Fruit fly (Drosophila melanogaster) whole organism, embryonic: ENCODE data around the gene Chchd3.

Experiments
- Blimp-1 ChIP-seq: fragments of 200-800 bp; sonication (Bioruptor generic); optimal IDR thresholded peaks from 3 replicates; lab custom pipeline; 2018; ENCODE audit warnings: missing biosample characterization, missing genetic modification characterization, mild to moderate bottlenecking, moderate library complexity, missing genetic modification reagents
- CG10565 ChIP-seq: fragments of 200-800 bp; sonication (Bioruptor generic); optimal IDR thresholded peaks from 3 replicates; lab custom pipeline; 2016; ENCODE audit warnings: missing biosample characterization, mild to moderate bottlenecking, missing genetic modification characterization
- CG13123 ChIP-seq: fragments of 200-800 bp; sonication (Bioruptor generic); optimal IDR thresholded peaks from 2 replicates; lab custom pipeline; 2016; ENCODE audit warnings: missing biosample characterization, missing genetic modification characterization
- CG13287 ChIP-seq: fragments of 200-800 bp; sonication (Bioruptor generic); IDR thresholded peaks from 2 replicates; pipeline ENCODE4 v1.3.6; 2022; ENCODE audit warnings: missing biosample characterization, missing genetic modification characterization; ENCODE audit not compliant: partially characterized antibody
- CG13424 ChIP-seq: fragments of 200-800 bp; sonication (Bioruptor generic); optimal IDR thresholded peaks from 2 replicates; lab custom pipeline; 2019; ENCODE audit warnings: missing biosample characterization, mild to moderate bottlenecking, missing genetic modification characterization, moderate library complexity
- CG16863 ChIP-seq: fragments of 200-800 bp; sonication (Bioruptor generic); optimal IDR thresholded peaks from 3 replicates; lab custom pipeline; 2016; ENCODE audit warnings: missing biosample characterization, missing genetic modification characterization
- CG17612 ChIP-seq: fragments of 200-800 bp; sonication (Bioruptor generic); IDR thresholded peaks from 2 replicates; pipeline ENCODE4 v1.3.6; 2022; ENCODE audit warnings: missing biosample characterization, missing genetic modification characterization
- CG17829 ChIP-seq: fragments of 200-800 bp; optimal IDR thresholded peaks from 2 replicates; lab custom pipeline; 2019; ENCODE audit warnings: missing biosample characterization, mild to moderate bottlenecking, missing genetic modification characterization, moderate library complexity
- CG18262 ChIP-seq: fragments of 200-800 bp; optimal IDR thresholded peaks from 3 replicates; lab custom pipeline; 2019; ENCODE audit warnings: missing biosample characterization, mild to moderate bottlenecking, missing genetic modification characterization, moderate library complexity
- CG1832 ChIP-seq: fragments of 200-800 bp; sonication (Bioruptor generic); optimal IDR thresholded peaks from 2 replicates; lab custom pipeline; 2017; ENCODE audit warnings: missing biosample characterization, mild to moderate bottlenecking, missing genetic modification characterization, inconsistent platforms
- CG2202 ChIP-seq: fragments of 200-800 bp; sonication (Bioruptor generic); optimal IDR thresholded peaks from 2 replicates; lab custom pipeline; 2018; ENCODE audit warnings: missing biosample characterization, mild to moderate bottlenecking, missing genetic modification characterization
- CG32767 ChIP-seq: fragments of 200-800 bp; sonication (Bioruptor generic); IDR thresholded peaks from 2 replicates; pipeline ENCODE4 v1.3.6; 2022; ENCODE audit warnings: missing biosample characterization, missing genetic modification characterization
- CG32772 ChIP-seq: fragments of 200-800 bp; sonication (Bioruptor generic); IDR thresholded peaks from 2 replicates; pipeline ENCODE4 v1.3.6; 2022; ENCODE audit warnings: missing biosample characterization, missing genetic modification characterization
- CG3281 ChIP-seq: fragments of 200-800 bp; sonication (Bioruptor generic); optimal IDR thresholded peaks from 3 replicates; lab custom pipeline; 2017; ENCODE audit warnings: missing biosample characterization, mild to moderate bottlenecking, missing genetic modification characterization
- CG3407 ChIP-seq: fragments of 200-800 bp; sonication (Bioruptor generic); optimal IDR thresholded peaks from 2 replicates; lab custom pipeline; 2018; ENCODE audit warnings: missing biosample characterization, mild to moderate bottlenecking, missing genetic modification characterization
- CG34224 ChIP-seq: fragments of 200-800 bp; sonication (Bioruptor generic); IDR thresholded peaks from 3 replicates; pipeline ENCODE4 v1.3.6; 2022; ENCODE audit warnings: missing biosample characterization, missing genetic modification characterization; ENCODE audit not compliant: partially characterized antibody
- CG34422 ChIP-seq: fragments of 200-800 bp; sonication (Bioruptor generic); IDR thresholded peaks from 3 replicates; pipeline ENCODE4 v1.3.6; 2022; ENCODE audit warnings: missing biosample characterization, missing genetic modification characterization
- CG6254 ChIP-seq: fragments of 200-800 bp; sonication (Bioruptor generic); optimal IDR thresholded peaks from 3 replicates; lab custom pipeline; 2017; ENCODE audit warnings: mild to moderate bottlenecking, missing biosample characterization, missing genetic modification reagents, missing genetic modification characterization
- CG6683 ChIP-seq: fragments of 200-800 bp; sonication (Bioruptor generic); optimal IDR thresholded peaks from 2 replicates; lab custom pipeline; 2017; ENCODE audit warnings: missing biosample characterization, mild to moderate bottlenecking, missing genetic modification characterization, missing genetic modification reagents
- CG6765 ChIP-seq: fragments of 200-800 bp; sonication (Bioruptor generic); optimal IDR thresholded peaks from 3 replicates; lab custom pipeline; 2017; ENCODE audit warnings: missing biosample characterization, mild to moderate bottlenecking, missing genetic modification characterization
- CG7372 ChIP-seq: fragments of 200-800 bp; sonication (Bioruptor generic); IDR thresholded peaks from 2 replicates; pipeline ENCODE4 v1.3.6; 2022; ENCODE audit warnings: missing biosample characterization, missing genetic modification characterization
- CG7963 ChIP-seq: fragments of 200-800 bp; sonication (Bioruptor generic); IDR thresholded peaks from 3 replicates; pipeline ENCODE4 v1.3.6; 2022; ENCODE audit warnings: missing biosample characterization, missing genetic modification characterization; ENCODE audit not compliant: partially characterized antibody
- D ChIP-seq, 2 experiments: fragments of 200-800 bp in 1 of 2; fragments of >200 bp in 1 of 2; sonication (Bioruptor generic) in 1 of 2; optimal IDR thresholded peaks; 2 replicates in 1 of 2; 3 replicates in 1 of 2; lab custom pipeline; 2017; ENCODE audit warnings: mild to moderate bottlenecking in 1 of 2, missing biosample characterization in 1 of 2, missing genetic modification characterization in 1 of 2, missing genetic modification reagents in 1 of 2
- Dbx ChIP-seq: fragments of 200-800 bp; sonication (Bioruptor generic); IDR thresholded peaks from 3 replicates; pipeline ENCODE4 v1.3.6; 2022; ENCODE audit warnings: missing biosample characterization, missing genetic modification characterization
- E2f1 ChIP-seq: fragments of 200-800 bp; sonication (Bioruptor generic); IDR thresholded peaks from 2 replicates; pipeline ENCODE4 v1.3.6; 2022; ENCODE audit warnings: missing biosample characterization, missing genetic modification characterization
- Eip74EF ChIP-seq, 2 experiments: fragments of 200-800 bp in 1 of 2; fragments of >200 bp in 1 of 2; sonication (Bioruptor generic) in 1 of 2; optimal IDR thresholded peaks; 2 replicates each; lab custom pipeline; 2017 to 2019; ENCODE audit warnings: missing biosample characterization in 2 of 2, missing genetic modification characterization in 2 of 2, mild to moderate bottlenecking in 1 of 2, moderate library complexity in 1 of 2
- Ets97D ChIP-seq: fragments of 200-800 bp; sonication (Bioruptor generic); optimal IDR thresholded peaks from 3 replicates; lab custom pipeline; 2016; ENCODE audit warnings: missing biosample characterization, missing genetic modification characterization
- H2.0 ChIP-seq: fragments of 200-800 bp; sonication (Bioruptor generic); IDR thresholded peaks from 2 replicates; pipeline ENCODE4 v1.3.6; 2022; ENCODE audit warnings: missing biosample characterization, missing genetic modification characterization
- HLH3B ChIP-seq: fragments of 200-800 bp; sonication (Bioruptor generic); IDR thresholded peaks from 2 replicates; pipeline ENCODE4 v1.3.6; 2022; ENCODE audit warnings: missing biosample characterization, missing genetic modification characterization
- Meics ChIP-seq: fragments of 200-800 bp; sonication (Bioruptor generic); optimal IDR thresholded peaks from 2 replicates; lab custom pipeline; 2017; ENCODE audit warnings: missing biosample characterization, mild to moderate bottlenecking, missing genetic modification characterization
- Nf-YB ChIP-seq: fragments of 200-800 bp; sonication (Bioruptor generic); optimal IDR thresholded peaks from 3 replicates; lab custom pipeline; 2019; ENCODE audit warnings: missing biosample characterization, mild to moderate bottlenecking, missing genetic modification characterization, moderate library complexity
- NfI ChIP-seq: fragments of 200-800 bp; sonication (Bioruptor generic); optimal IDR thresholded peaks from 3 replicates; lab custom pipeline; 2018; ENCODE audit warnings: missing biosample characterization, mild to moderate bottlenecking, missing genetic modification characterization, moderate library complexity
- Side ChIP-seq: fragments of 200-800 bp; sonication (Bioruptor generic); optimal IDR thresholded peaks from 2 replicates; lab custom pipeline; 2016; ENCODE audit warnings: missing biosample characterization, missing genetic modification characterization
- Sox100B ChIP-seq: fragments of 200-800 bp; sonication (Bioruptor generic); optimal IDR thresholded peaks from 3 replicates; lab custom pipeline; 2018; ENCODE audit warnings: missing biosample characterization, mild to moderate bottlenecking, missing genetic modification characterization
- Sry-β ChIP-seq: fragments of 200-800 bp; sonication (Bioruptor generic); optimal IDR thresholded peaks from 2 replicates; lab custom pipeline; 2018; ENCODE audit warnings: missing biosample characterization, mild to moderate bottlenecking, missing genetic modification characterization, moderate library complexity
- Tbp ChIP-seq: fragments of >200 bp; optimal IDR thresholded peaks from 2 replicates; lab custom pipeline; 2018; ENCODE audit warnings: missing biosample characterization, missing genetic modification characterization
- Trl ChIP-seq, 3 experiments: fragments of >200 bp in 2 of 3; fragments of 200-800 bp in 1 of 3; sonication (Bioruptor generic) in 1 of 3; optimal IDR thresholded peaks; 2 replicates in 1 of 3; 3 replicates in 2 of 3; lab custom pipeline; 2016 to 2017; ENCODE audit warnings: missing biosample characterization in 1 of 3, missing genetic modification characterization in 1 of 3
- caup ChIP-seq: fragments of 200-800 bp; sonication (Bioruptor generic); optimal IDR thresholded peaks from 3 replicates; lab custom pipeline; 2017; ENCODE audit warnings: missing biosample characterization, mild to moderate bottlenecking, missing genetic modification characterization, moderate library complexity; ENCODE audit not compliant: severe bottlenecking
- chn ChIP-seq: fragments of 200-800 bp; sonication (Bioruptor generic); optimal IDR thresholded peaks from 2 replicates; lab custom pipeline; 2016; ENCODE audit warnings: missing biosample characterization, missing genetic modification characterization
- hkb ChIP-seq, 2 experiments: fragments of 200-800 bp in 1 of 2; fragments of >200 bp in 1 of 2; sonication (Bioruptor generic) in 1 of 2; IDR thresholded peaks in 1 of 2; optimal IDR thresholded peaks in 1 of 2; 2 replicates each; pipeline versions ENCODE4 v1.3.6 to Lab custom; 2017 to 2022; ENCODE audit warnings: missing biosample characterization in 1 of 2, missing genetic modification characterization in 1 of 2
- jigr1 ChIP-seq: fragments of 200-800 bp; sonication (Bioruptor generic); IDR thresholded peaks from 3 replicates; pipeline ENCODE4 v1.3.6; 2022; ENCODE audit warnings: missing biosample characterization, missing genetic modification characterization
- sqz ChIP-seq: fragments of 200-800 bp; sonication (Bioruptor generic); optimal IDR thresholded peaks from 3 replicates; lab custom pipeline; 2018; ENCODE audit warnings: missing biosample characterization, mild to moderate bottlenecking, missing genetic modification characterization
- sug ChIP-seq: fragments of 200-800 bp; optimal IDR thresholded peaks from 2 replicates; lab custom pipeline; 2019; ENCODE audit warnings: missing biosample characterization, mild to moderate bottlenecking, missing genetic modification characterization, moderate library complexity
- tio ChIP-seq: fragments of 200-800 bp; sonication (Bioruptor generic); optimal IDR thresholded peaks from 2 replicates; lab custom pipeline; 2017; ENCODE audit warnings: missing biosample characterization, missing genetic modification characterization, inconsistent platforms
- unc-4 ChIP-seq: fragments of 200-800 bp; sonication (Bioruptor generic); IDR thresholded peaks from 2 replicates; pipeline ENCODE4 v1.3.6; 2022; ENCODE audit warnings: missing biosample characterization, missing genetic modification characterization; ENCODE audit not compliant: partially characterized antibody
- yki ChIP-seq: fragments of >200 bp; optimal IDR thresholded peaks from 3 replicates; lab custom pipeline; 2018

Gene Chchd3

dm6 chr3R:31060708-31061625 is 7.3 kb upstream of the Chchd3 start, which contains the start of gene dco (continued):
- TF ChIP-seq E2f1 (GFP tag; lab: Robert Waterston, UW) (peak; percentile 79), Dbx (GFP tag; lab: Robert Waterston, UW) (peak; percentile 88), unc-4 (GFP tag; lab: Robert Waterston, UW) (no peak), CG17829 (tag; lab: Kevin White, UChicago) (peak; percentile 80), sug (peak; percentile 61), CG2202 (tag; lab: Kevin White, UChicago) (no peak), CG32767 (GFP tag; lab: Robert Waterston, UW) (no peak), Nf-YB (no peak), CG13287 (GFP tag; lab: Robert Waterston, UW) (peak; percentile 5; the same call in 1 of the 2 replicates), HLH3B (GFP tag; lab: Robert Waterston, UW) (peak; percentile 82), Sry-β (GFP tag; lab: Kevin White, UChicago) (peak; percentile 95), CG13123 (GFP tag; lab: Kevin White, UChicago) (peak; percentile 46), Tbp (GFP tag; lab: Kevin White, UChicago) (no peak), Eip74EF (GFP tag; optimal IDR thresholded peaks at IDR 0.05; lab: Kevin White, UChicago) (peak in 1 of 2 experiments; percentile 28), CG18262 (peak; percentile 58), Sox100B (GFP tag; lab: Kevin White, UChicago) (no peak), CG6765 (peak; percentile 23), CG3407 (GFP tag; lab: Kevin White, UChicago) (peak; percentile 34), yki (lab: Kevin White, UChicago) (peak; percentile 13), sqz (GFP tag; lab: Kevin White, UChicago) (peak; percentile 66), caup (GFP tag; lab: Kevin White, UChicago) (peak; percentile 67), CG7372 (GFP tag; lab: Robert Waterston, UW) (peak; percentile 27; the same call in 1 of the 2 replicates), Meics (GFP tag; lab: Kevin White, UChicago) (peak; percentile 81), CG1832 (peak; percentile 90), Blimp-1 (GFP tag; lab: Kevin White, UChicago) (peak; percentile 59), CG34422 (peak; percentile 79; the same call in 2 of the 3 replicates), Ets97D (GFP tag; lab: Kevin White, UChicago) (peak; percentile 82), CG3281 (GFP tag; lab: Kevin White, UChicago) (peak; percentile 9), CG10565 (GFP tag; lab: Kevin White, UChicago) (peak; percentile 48), NfI (GFP tag; lab: Kevin White, UChicago) (peak; percentile 75), CG17612 (GFP tag; lab: Robert Waterston, UW) (peak; percentile 70), D (optimal IDR thresholded peaks at IDR 0.05; lab: Kevin White, UChicago) (peak; percentile 90), D (GFP tag; optimal IDR thresholded peaks at IDR 0.05; lab: Kevin White, UChicago) (no peak), CG6683 (GFP tag; lab: Kevin White, UChicago) (no peak), chn (GFP tag; lab: Kevin White, UChicago) (peak; percentile 61), hkb (optimal IDR thresholded peaks at IDR 0.05; lab: Kevin White, UChicago) (peak; percentile 90), hkb (GFP tag; IDR thresholded peaks at IDR 0.05; lab: Robert Waterston, UW) (peak; percentile 64), H2.0 (GFP tag; lab: Robert Waterston, UW) (peak; percentile 79), jigr1 (peak; percentile 76; the same call in 2 of the 3 replicates), CG34224 (GFP tag; lab: Robert Waterston, UW) (no peak), Trl (optimal IDR thresholded peaks at IDR 0.05; lab: Kevin White, UChicago) (peak in 1 of 2 experiments; percentile 19), Trl (GFP tag; optimal IDR thresholded peaks at IDR 0.05; lab: Kevin White, UChicago) (peak; percentile 61), CG13424 (tag; lab: Kevin White, UChicago) (peak; percentile 41), CG7963 (no peak), Side (GFP tag; lab: Kevin White, UChicago) (peak; percentile 73), CG16863 (peak; percentile 71), tio (GFP tag; lab: Kevin White, UChicago) (peak; percentile 66), CG6254 (GFP tag; lab: Kevin White, UChicago) (no peak), CG32772 (peak; percentile 92)
